Worm (Caenorhabditis elegans) whole organism, L4/young adult: ENCODE data around the gene vha-4.

Experiments used
- W03F9.2 ChIP-seq: fragments of 150-350 bp; optimal IDR thresholded peaks from 2 replicates; lab custom pipeline; 2014; ENCODE audit warnings: missing biosample characterization, missing genetic modification characterization
- him-1 ChIP-seq: sonication (generic microtip); optimal IDR thresholded peaks from 2 replicates; lab custom pipeline; 2016; ENCODE audit warnings: missing genotype, missing genetic modification reagents, missing genetic modification characterization, missing compliant biosample characterization

DNA sequence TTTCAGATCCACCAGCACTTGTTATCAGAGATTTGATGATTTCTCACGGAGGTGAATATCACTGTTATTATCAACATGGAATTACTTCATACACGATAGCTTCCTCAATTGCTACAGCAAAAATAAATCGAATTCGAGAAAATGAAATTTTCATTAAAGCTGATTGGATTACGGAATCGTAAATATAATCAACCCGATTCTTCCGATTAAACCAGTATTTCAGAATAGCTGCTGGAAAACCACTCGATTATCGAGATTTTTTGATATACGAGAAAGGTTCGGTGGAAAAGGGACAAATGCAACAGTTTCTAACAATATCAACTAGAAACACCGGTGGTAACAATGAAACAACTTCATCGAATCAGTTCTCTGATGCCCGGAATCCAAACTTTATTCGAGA is 22.9 kb upstream of the vha-4 start:
- TF ChIP-seq W03F9.2 (no peak), him-1 (no peak)
